Worm (Caenorhabditis elegans): Measurements from ENCODE around the gene ttm-2.

ttm-2 gene

ce11 chrII:4733848-4734247 lies 32.3 kb downstream of the ttm-2 start, which contains the start of gene F41C3.11:
TSS of gene F41C3.11 (minus strand) at chrII:4733948.
- TF ChIP-seq him-1 (tag; optimal IDR thresholded peaks at IDR 0.05) (no peak), dao-5 (tag; optimal IDR thresholded peaks at IDR 0.05) (no peak), W03F9.2 (tag; optimal IDR thresholded peaks at IDR 0.05) (no peak)

ce11 chrII:4729733-4730132 lies 36.5 kb downstream of the ttm-2 start, which contains the start of gene F41C3.7:
TSS of gene F41C3.7 (plus strand) at chrII:4730033.
- TF ChIP-seq dao-5 (tag; optimal IDR thresholded peaks at IDR 0.05): no peak
- no peak for TF ChIP-seq him-1 (tag; optimal IDR thresholded peaks at IDR 0.05)
- no peak for TF ChIP-seq W03F9.2 (tag; optimal IDR thresholded peaks at IDR 0.05)

ce11 chrII:4728687-4729086 lies 37.5 kb downstream of the ttm-2 start:
- no peak for TF ChIP-seq dao-5 (tag; optimal IDR thresholded peaks at IDR 0.05)
- TF ChIP-seq him-1 (tag; optimal IDR thresholded peaks at IDR 0.05): no peak
- TF ChIP-seq W03F9.2 (tag; optimal IDR thresholded peaks at IDR 0.05): peak; percentile 29

- TF ChIP-seq him-1 (tag; optimal IDR thresholded peaks at IDR 0.05): no peak
- TF ChIP-seq W03F9.2 (tag; optimal IDR thresholded peaks at IDR 0.05): no peak
- TF ChIP-seq dao-5 (tag; optimal IDR thresholded peaks at IDR 0.05): no peak
These were observed 38.4 kb downstream of the ttm-2 start, which contains the start of gene ttr-41 for ce11 chrII:4727769-4728168. TSS of gene ttr-41 (minus strand) at chrII:4727869.

ce11 chrII:4726750-4727384 lies 39.3 kb downstream of the ttm-2 start:
- no peak for TF ChIP-seq W03F9.2 (tag; optimal IDR thresholded peaks at IDR 0.05)

- TF ChIP-seq dao-5 (tag; optimal IDR thresholded peaks at IDR 0.05) (no peak), W03F9.2 (tag; optimal IDR thresholded peaks at IDR 0.05) (peak; percentile 54), him-1 (tag; optimal IDR thresholded peaks at IDR 0.05) (no peak)
These were observed 40.1 kb downstream of the ttm-2 start, which contains the start of gene F10G7.10 for ce11 chrII:4726120-4726519. TSS of gene F10G7.10 (minus strand) at chrII:4726264.

ce11 chrII:4715676-4716075 lies 50.5 kb downstream of the ttm-2 start, which contains the start of gene F41C3.8:
TSS of gene F41C3.8 (plus strand) at chrII:4716046.
- TF ChIP-seq him-1 (tag; optimal IDR thresholded peaks at IDR 0.05): no peak
- no peak for TF ChIP-seq W03F9.2 (tag; optimal IDR thresholded peaks at IDR 0.05)
- TF ChIP-seq dao-5 (tag; optimal IDR thresholded peaks at IDR 0.05): no peak
